Fruit fly (Drosophila melanogaster) whole organism, prepupa: Measurements from ENCODE around the gene mRF1.

Experiments
- CG16779 ChIP-seq: fragments of 200-800 bp; sonication (Bioruptor generic); optimal IDR thresholded peaks from 3 replicates; lab custom pipeline; 2017; ENCODE audit warnings: missing biosample characterization, mild to moderate bottlenecking, missing genetic modification characterization
- Met ChIP-seq: fragments of 200-800 bp; sonication (Bioruptor generic); optimal IDR thresholded peaks from 3 replicates; lab custom pipeline; 2016; ENCODE audit warnings: missing biosample characterization, missing genetic modification characterization

DNA sequence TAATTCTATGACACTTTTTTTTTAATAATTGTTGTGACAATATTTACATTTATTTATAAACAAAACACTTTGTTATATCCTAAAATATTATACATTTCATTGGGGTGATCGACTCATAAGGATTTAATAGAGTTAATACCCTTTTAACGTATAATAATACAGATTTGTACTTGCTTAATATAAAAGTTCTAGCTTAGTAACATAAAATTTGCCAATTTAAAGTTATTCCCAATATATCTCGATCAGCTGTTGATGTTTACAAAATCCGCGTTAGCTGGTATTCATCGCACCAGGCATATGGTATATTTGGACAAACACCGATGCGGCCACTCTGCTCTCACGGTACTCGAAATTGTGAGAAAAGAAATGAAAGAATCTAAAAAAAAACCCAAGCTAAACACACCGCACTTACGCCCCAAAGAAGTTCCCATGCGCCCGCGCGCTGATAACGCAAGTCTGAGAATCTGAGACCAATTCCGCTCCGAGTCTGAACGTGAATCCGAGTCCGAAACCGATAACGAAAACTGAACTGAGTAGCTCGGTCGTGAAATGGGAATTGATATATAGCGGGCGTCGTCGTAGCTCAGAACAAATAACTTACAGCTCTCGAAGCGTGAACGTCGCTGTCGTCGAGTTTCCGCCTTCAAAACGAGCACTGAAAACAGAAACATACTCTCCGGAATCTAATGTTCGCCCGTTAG lies 16.2 kb upstream of the mRF1 start, which contains the start of gene Pect:
- TF ChIP-seq Met, result no peak
- TF ChIP-seq CG16779 (tag; lab: Kevin White, UChicago), result no peak
